Worm (Caenorhabditis elegans): ENCODE data around the gene best-9.
"Not testable (repeated sequence)": the region's sequence is repeated elsewhere in the genome, so short reads cannot be mapped to it uniquely, and the experiment has no call there.

- TF ChIP-seq duxl-1 (tag; optimal IDR thresholded peaks at IDR 0.05; ENCODE audit: poor library complexity); aly-2 (tag; optimal IDR thresholded peaks at IDR 0.05); madf-9 (GFP tag; conservative IDR thresholded peaks at IDR 0.05); snpc-4 (tag; optimal IDR thresholded peaks at IDR 0.05); fkh-10 (GFP tag; optimal IDR thresholded peaks at IDR 0.05); mdl-1 (tag; optimal IDR thresholded peaks at IDR 0.05); lin-38 (GFP tag; IDR thresholded peaks at IDR 0.05); nhr-77 (tag; optimal IDR thresholded peaks at IDR 0.05); unc-62 (GFP tag; optimal IDR thresholded peaks at IDR 0.05 in 1 of 2); unc-62 (tag; optimal IDR thresholded peaks at IDR 0.05): not testable (repeated sequence)
These were observed 30.6 kb downstream of the best-9 start, which contains the start of the genes nspb-1 and nspb-2 for ce11 chrIV:6591010-6591746.
